Fruit fly (Drosophila melanogaster) S2 (cell line): ENCODE data around the gene tty.

ENCODE experiments used
- CG8478 ChIP-seq: fragments of >200 bp; optimal IDR thresholded peaks from 2 replicates; lab custom pipeline; 2018
- CTCF ChIP-seq, 2 experiments: fragments of >200 bp; optimal IDR thresholded peaks; 2 replicates each; lab custom pipeline; 2018

dm6 chrX:21366311-21366990 is 27.0 kb upstream of the tty start:
- TF ChIP-seq CG8478 (lab: Kevin White, UChicago) (no peak), CTCF (optimal IDR thresholded peaks at IDR 0.05; lab: Kevin White, UChicago) (no peak)
